Worm (Caenorhabditis elegans): Measurements from ENCODE around the gene C17F4.11.
"Not testable (repeated sequence)": the region's sequence is repeated elsewhere in the genome, so short reads cannot be mapped to it uniquely, and the experiment has no call there.

The C17F4.11 gene

ce11 chrII:3210365-3210764 lies 26.9 kb upstream of the C17F4.11 start, which contains the start of gene ZC239.5:
Gene ZC239.5, plus strand, starts transcription at chrII:3210665.
- TF ChIP-seq akir-1 (GFP tag; optimal IDR thresholded peaks at IDR 0.05) = no peak
- no peak for TF ChIP-seq madf-3 (GFP tag; IDR thresholded peaks at IDR 0.05)
- TF ChIP-seq ama-1 (optimal IDR thresholded peaks at IDR 0.05) = no peak
- TF ChIP-seq ama-1 (GFP tag; optimal IDR thresholded peaks at IDR 0.05) = no peak
- no peak for TF ChIP-seq lsl-1 (GFP tag; optimal IDR thresholded peaks at IDR 0.05)
- TF ChIP-seq unc-62 (GFP tag; optimal IDR thresholded peaks at IDR 0.05) = no peak
- TF ChIP-seq let-526 (GFP tag; IDR thresholded peaks at IDR 0.05) = no peak
- TF ChIP-seq zfh-2 (GFP tag; conservative IDR thresholded peaks at IDR 0.05) = no peak
- no peak for TF ChIP-seq F57A8.1 (GFP tag; optimal IDR thresholded peaks at IDR 0.05)
- no peak for TF ChIP-seq F10E7.11 (tag; optimal IDR thresholded peaks at IDR 0.05)
- TF ChIP-seq egrh-3 (GFP tag; IDR thresholded peaks at IDR 0.05) = no peak
- no peak for TF ChIP-seq ztf-18 (tag; optimal IDR thresholded peaks at IDR 0.05)

DNA sequence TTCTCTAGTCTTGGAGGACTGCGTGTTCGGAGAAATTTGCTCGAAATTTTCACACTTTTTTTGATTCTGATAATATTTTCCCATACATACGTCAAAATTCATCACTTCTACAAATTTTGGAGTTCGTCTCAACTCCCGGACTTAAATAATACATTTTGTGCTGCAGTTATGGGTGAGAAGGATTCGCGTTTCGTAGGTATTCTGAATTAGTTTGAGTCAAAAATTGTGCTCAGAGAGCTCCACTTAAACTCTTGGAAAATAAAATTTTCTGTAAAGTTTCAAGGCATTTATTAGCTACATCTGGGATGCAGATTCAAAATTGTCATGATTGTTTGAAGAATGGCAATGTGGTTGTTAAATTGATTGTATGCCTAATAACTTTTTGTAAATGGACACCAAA lies 23.4 kb upstream of the C17F4.11 start, which contains the start of gene ZC239.4:
ZC239.4 (plus strand) TSS at position 301 of the 400 bp plus-strand sequence.
- TF ChIP-seq nfyb-1 (GFP tag; IDR thresholded peaks at IDR 0.05) (no peak), ceh-58 (GFP tag; IDR thresholded peaks at IDR 0.05) (no peak), C17E4.6 (GFP tag; IDR thresholded peaks at IDR 0.05) (no peak), F22D6.2 (tag; optimal IDR thresholded peaks at IDR 0.05) (no peak), hrde-1 (tag; optimal IDR thresholded peaks at IDR 0.05; ENCODE audit: borderline replicate concordance) (no peak), sea-2 (GFP tag; IDR thresholded peaks at IDR 0.05) (no peak), snpc-1.1 (tag; optimal IDR thresholded peaks at IDR 0.05; ENCODE audit: insufficient read depth) (no peak), zim-3 (tag; optimal IDR thresholded peaks at IDR 0.05) (no peak), Y67H2A.10 (GFP tag; conservative IDR thresholded peaks at IDR 0.05) (no peak), akir-1 (GFP tag; optimal IDR thresholded peaks at IDR 0.05) (no peak), aptf-3 (GFP tag; IDR thresholded peaks at IDR 0.05) (no peak), nhr-120 (GFP tag; IDR thresholded peaks at IDR 0.05) (no peak), lin-35 (GFP tag; optimal IDR thresholded peaks at IDR 0.05) (no peak), ceh-91 (GFP tag; IDR thresholded peaks at IDR 0.05) (no peak), ccch-3 (GFP tag; optimal IDR thresholded peaks at IDR 0.05) (no peak), sdz-38 (tag; optimal IDR thresholded peaks at IDR 0.05) (no peak), attf-5 (GFP tag; optimal IDR thresholded peaks at IDR 0.05) (no peak), ZK185.1 (tag; optimal IDR thresholded peaks at IDR 0.05; ENCODE audit: poor library complexity, severe bottlenecking) (no peak)

- TF ChIP-seq pbrm-1 (GFP tag; IDR thresholded peaks at IDR 0.05); madf-10 (tag; optimal IDR thresholded peaks at IDR 0.05); rpc-1 (optimal IDR thresholded peaks at IDR 0.05); rpc-1 (tag; optimal IDR thresholded peaks at IDR 0.05): not testable (repeated sequence)
Measured at ce11 chrII:3215762-3216161, 21.5 kb upstream of the C17F4.11 start, which contains the start of gene ZC239.3. Gene ZC239.3, plus strand, starts transcription at chrII:3216062.

DNA sequence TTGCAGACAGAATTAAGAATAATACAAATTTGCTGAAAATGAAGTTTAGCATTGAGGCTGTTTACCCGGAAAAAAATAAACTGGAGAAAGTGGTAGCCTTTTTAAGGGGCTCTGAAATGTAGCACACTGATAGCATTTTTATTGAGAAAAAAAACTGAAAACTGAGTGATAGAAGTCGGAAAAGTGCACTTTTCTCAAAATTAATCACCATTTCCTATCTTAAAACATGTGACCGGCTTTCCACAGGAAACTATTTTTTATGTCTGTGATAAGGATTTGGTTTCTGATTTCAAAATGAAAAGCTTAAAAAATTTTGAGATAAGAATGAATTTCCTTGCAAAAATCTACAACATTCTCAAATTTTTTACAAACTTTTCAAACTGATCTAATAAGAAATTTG lies 16.5 kb upstream of the C17F4.11 start, which contains the start of gene ZC239.22:
ZC239.22 (minus strand) TSS at position 101 of the 400 bp plus-strand sequence.
- no peak for TF ChIP-seq hrde-1 (tag; optimal IDR thresholded peaks at IDR 0.05; ENCODE audit: borderline replicate concordance)
- no peak for TF ChIP-seq somi-1 (GFP tag; optimal IDR thresholded peaks at IDR 0.05)
- no peak for TF ChIP-seq Y53F4B.3 (GFP tag; IDR thresholded peaks at IDR 0.05)
- TF ChIP-seq hmg-1.2 (GFP tag; IDR thresholded peaks at IDR 0.05) = no peak
- TF ChIP-seq akir-1 (GFP tag; optimal IDR thresholded peaks at IDR 0.05) = no peak
- no peak for TF ChIP-seq mxl-1 (tag; optimal IDR thresholded peaks at IDR 0.05)
- TF ChIP-seq ceh-91 (GFP tag; IDR thresholded peaks at IDR 0.05) = no peak
- no peak for TF ChIP-seq sea-2 (GFP tag; IDR thresholded peaks at IDR 0.05)
